Fruit fly (Drosophila melanogaster) whole organism, adult: ENCODE data around the gene Paf-AHalpha.

Experiments used
- CG11617 ChIP-seq: fragments of 200-800 bp; sonication (Bioruptor generic); optimal IDR thresholded peaks from 2 replicates; lab custom pipeline; 2017; ENCODE audit warnings: mild to moderate bottlenecking, missing biosample characterization, missing genetic modification reagents, missing genetic modification characterization
- CG12768 ChIP-seq: fragments of 200-800 bp; sonication (Bioruptor generic); optimal IDR thresholded peaks from 2 replicates; lab custom pipeline; 2017; ENCODE audit warnings: missing biosample characterization, missing genetic modification characterization, mild to moderate bottlenecking, moderate library complexity, missing genetic modification reagents
- CG14711 ChIP-seq: fragments of 200-800 bp; sonication (Bioruptor generic); optimal IDR thresholded peaks from 2 replicates; lab custom pipeline; 2018; ENCODE audit warnings: missing biosample characterization, mild to moderate bottlenecking, missing genetic modification characterization, moderate library complexity
- CG1620 ChIP-seq: fragments of 200-800 bp; sonication (Bioruptor generic); optimal IDR thresholded peaks from 2 replicates; lab custom pipeline; 2016; ENCODE audit warnings: missing biosample characterization, missing genetic modification characterization
- CG33017 ChIP-seq: fragments of 200-800 bp; sonication (Bioruptor generic); optimal IDR thresholded peaks from 2 replicates; lab custom pipeline; 2018; ENCODE audit warnings: missing biosample characterization, mild to moderate bottlenecking, missing genetic modification characterization, moderate library complexity
- CG5204 ChIP-seq: fragments of 200-800 bp; sonication (Bioruptor generic); optimal IDR thresholded peaks from 2 replicates; lab custom pipeline; 2016; ENCODE audit warnings: missing biosample characterization, missing genetic modification characterization
- CG7045 ChIP-seq: fragments of 200-800 bp; sonication (Bioruptor generic); optimal IDR thresholded peaks from 2 replicates; lab custom pipeline; 2017; ENCODE audit warnings: missing biosample characterization, mild to moderate bottlenecking, missing genetic modification characterization
- CG7101 ChIP-seq: fragments of 200-800 bp; sonication (Bioruptor generic); optimal IDR thresholded peaks from 2 replicates; lab custom pipeline; 2018; ENCODE audit warnings: missing biosample characterization, mild to moderate bottlenecking, missing genetic modification characterization, moderate library complexity
- Clk ChIP-seq: fragments of 200-800 bp; sonication (Bioruptor generic); optimal IDR thresholded peaks from 2 replicates; lab custom pipeline; 2017; ENCODE audit warnings: missing biosample characterization, missing genetic modification characterization
- Crg-1 ChIP-seq: fragments of 200-800 bp; sonication (Bioruptor generic); optimal IDR thresholded peaks from 2 replicates; lab custom pipeline; 2016; ENCODE audit warnings: missing biosample characterization, missing genetic modification characterization
- Hr96 ChIP-seq: fragments of 200-800 bp; sonication (Bioruptor generic); optimal IDR thresholded peaks from 2 replicates; lab custom pipeline; 2016; ENCODE audit warnings: missing biosample characterization, missing genetic modification characterization
- Mnt ChIP-seq: fragments of 200-800 bp; sonication (Bioruptor generic); optimal IDR thresholded peaks from 2 replicates; lab custom pipeline; 2016; ENCODE audit warnings: missing biosample characterization, mild to moderate bottlenecking, missing genetic modification characterization
- bab1 ChIP-seq: fragments of 200-800 bp; sonication (Bioruptor generic); optimal IDR thresholded peaks from 3 replicates; lab custom pipeline; 2019; ENCODE audit warnings: missing biosample characterization, mild to moderate bottlenecking, missing genetic modification characterization, moderate library complexity
- cic ChIP-seq: fragments of 200-800 bp; sonication (Bioruptor generic); optimal IDR thresholded peaks from 2 replicates; lab custom pipeline; 2017; ENCODE audit warnings: missing biosample characterization, mild to moderate bottlenecking, missing genetic modification characterization, moderate library complexity
- cnc ChIP-seq, 2 experiments: fragments of >200 bp; optimal IDR thresholded peaks; 2 replicates each; lab custom pipeline; 2017
- kay ChIP-seq: fragments of 200-800 bp; sonication (Bioruptor generic); peaks from one replicate; lab custom pipeline; 2016; ENCODE audit warnings: missing biosample characterization, missing genetic modification characterization, borderline replicate concordance
- ovo ChIP-seq: fragments of 200-800 bp; sonication (Bioruptor generic); optimal IDR thresholded peaks from 2 replicates; lab custom pipeline; 2016; ENCODE audit warnings: missing biosample characterization, missing genetic modification characterization
- pad ChIP-seq: fragments of 200-800 bp; sonication (Bioruptor generic); optimal IDR thresholded peaks from 3 replicates; lab custom pipeline; 2017; ENCODE audit warnings: missing biosample characterization, missing genetic modification characterization, mild to moderate bottlenecking, moderate library complexity, missing genetic modification reagents
- tj ChIP-seq: fragments of 200-800 bp; sonication (Bioruptor generic); optimal IDR thresholded peaks from 3 replicates; lab custom pipeline; 2017; ENCODE audit warnings: missing biosample characterization, mild to moderate bottlenecking, missing genetic modification characterization, moderate library complexity
- toe ChIP-seq: fragments of 200-800 bp; sonication (Bioruptor generic); optimal IDR thresholded peaks from 2 replicates; lab custom pipeline; 2016; ENCODE audit warnings: missing biosample characterization, missing genetic modification characterization

The Paf-AHalpha gene

dm6 chrX:15809255-15809654 lies 23.9 kb upstream of the Paf-AHalpha start, which contains the start of gene CG8509:
Gene CG8509 (plus strand): TSS chrX:15809555.
- TF ChIP-seq cnc (optimal IDR thresholded peaks at IDR 0.05; lab: Kevin White, UChicago) (no peak), toe (no peak), Mnt (GFP tag; lab: Kevin White, UChicago) (no peak), CG14711 (tag; lab: Kevin White, UChicago) (no peak), Crg-1 (GFP tag; lab: Kevin White, UChicago) (no peak), bab1 (GFP tag; lab: Kevin White, UChicago) (no peak), Hr96 (no peak), CG11617 (GFP tag; lab: Kevin White, UChicago) (no peak)

DNA sequence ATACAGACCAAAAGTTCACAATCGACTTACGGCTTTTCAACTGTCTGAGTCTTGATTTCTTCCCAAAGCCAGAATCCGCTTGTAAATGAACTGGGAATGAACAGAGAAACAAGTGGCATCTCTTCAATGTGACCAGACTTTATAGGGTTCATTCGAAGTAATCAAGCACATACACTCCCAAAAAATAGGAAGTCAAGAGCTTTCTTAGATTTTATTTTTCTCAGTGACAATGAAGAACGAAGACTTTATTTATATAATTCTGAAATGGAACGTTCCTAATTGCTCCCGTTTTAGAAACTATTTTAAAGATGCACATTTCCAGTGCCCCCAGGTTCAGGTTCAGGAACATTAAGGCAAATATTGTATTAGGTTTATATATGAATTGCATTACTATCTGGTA lies 22.5 kb upstream of the Paf-AHalpha start:
- TF ChIP-seq bab1 (GFP tag; lab: Kevin White, UChicago) (no peak), cnc (optimal IDR thresholded peaks at IDR 0.05; lab: Kevin White, UChicago) (no peak), pad (GFP tag; lab: Kevin White, UChicago) (no peak), CG1620 (no peak), Crg-1 (GFP tag; lab: Kevin White, UChicago) (no peak), CG33017 (no peak), toe (no peak), CG12768 (GFP tag; lab: Kevin White, UChicago) (no peak), CG7101 (tag; lab: Kevin White, UChicago) (no peak), Clk (GFP tag; lab: Kevin White, UChicago) (no peak), CG7045 (GFP tag; lab: Kevin White, UChicago) (no peak), cic (GFP tag; lab: Kevin White, UChicago) (no peak), CG14711 (tag; lab: Kevin White, UChicago) (no peak), Mnt (GFP tag; lab: Kevin White, UChicago) (no peak), CG5204 (GFP tag; lab: Kevin White, UChicago) (no peak)

dm6 chrX:15805523-15805922 lies 20.1 kb upstream of the Paf-AHalpha start:
- TF ChIP-seq pad (GFP tag; lab: Kevin White, UChicago) (peak; percentile 42), tj (GFP tag; lab: Kevin White, UChicago) (peak; percentile 42), Hr96 (no peak)

DNA sequence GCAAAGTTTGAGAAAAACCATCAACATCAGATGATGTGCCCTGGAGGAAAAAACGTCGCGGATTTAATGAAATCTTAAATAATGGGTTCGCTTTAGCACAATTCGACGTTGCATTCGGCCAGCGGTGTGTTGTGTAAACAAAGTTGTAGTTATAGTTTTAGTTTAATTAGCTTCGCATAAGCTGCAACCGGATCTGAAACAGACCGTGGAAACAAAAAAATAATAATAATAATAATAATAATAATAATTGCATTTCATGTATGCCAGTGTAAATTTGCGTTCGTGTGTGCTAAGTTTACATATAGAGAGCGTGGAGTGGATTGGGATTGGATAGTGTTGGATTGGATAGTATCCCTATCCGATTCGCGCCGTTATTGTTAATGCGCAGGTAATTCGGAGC lies 19.4 kb upstream of the Paf-AHalpha start:
- TF ChIP-seq CG7045 (GFP tag; lab: Kevin White, UChicago): no peak
- TF ChIP-seq CG14711 (tag; lab: Kevin White, UChicago): peak; percentile 19
- no peak for TF ChIP-seq Mnt (GFP tag; lab: Kevin White, UChicago)

DNA sequence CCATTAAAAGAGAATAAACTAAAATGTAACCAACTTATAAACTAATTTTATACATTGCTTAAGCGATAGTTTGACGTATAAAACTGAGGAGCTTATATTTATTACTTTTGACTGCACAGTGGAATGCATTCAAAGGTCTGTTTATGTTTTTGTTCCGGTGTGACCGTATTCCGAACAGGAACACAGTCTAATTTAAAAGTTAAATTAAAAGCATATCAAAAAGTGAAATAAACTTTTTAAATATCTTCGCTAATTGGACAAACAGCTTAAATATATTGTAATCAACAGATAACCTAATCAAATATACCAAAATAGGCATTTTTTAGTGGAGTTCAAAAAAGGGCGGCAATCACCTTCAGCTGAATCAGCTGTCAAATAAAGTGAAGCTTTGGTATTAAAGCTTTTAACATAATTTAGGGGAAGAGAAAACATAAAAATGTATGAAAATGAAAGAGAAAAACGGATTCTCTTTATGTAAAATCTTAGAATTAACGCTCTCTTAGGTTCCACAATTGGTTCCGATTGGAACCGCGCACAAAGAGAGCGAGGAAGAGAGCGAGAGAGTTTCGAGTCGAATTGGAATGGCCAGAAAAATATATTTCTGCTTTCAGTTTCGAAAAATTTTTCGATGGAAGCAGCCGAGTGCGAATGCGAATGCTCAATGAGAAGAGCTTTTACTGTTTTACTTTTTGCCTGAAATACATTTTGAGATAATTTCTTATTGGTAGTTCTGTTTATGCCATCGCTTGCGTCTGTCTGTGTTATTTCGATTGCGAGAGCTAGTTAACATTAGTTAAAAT lies 18.6 kb upstream of the Paf-AHalpha start, which contains the start of the genes PGRP-LE and sd:
Gene PGRP-LE (minus strand): TSS at position 117 of the 800 bp plus-strand sequence.
Gene sd (plus strand): TSS at position 607 of the 800 bp plus-strand sequence.
- TF ChIP-seq bab1 (GFP tag; lab: Kevin White, UChicago) (peak; percentile 18), CG33017 (no peak), tj (GFP tag; lab: Kevin White, UChicago) (no peak), CG12768 (GFP tag; lab: Kevin White, UChicago) (no peak), Mnt (GFP tag; lab: Kevin White, UChicago) (no peak), CG5204 (GFP tag; lab: Kevin White, UChicago) (no peak), Hr96 (no peak), toe (no peak), cic (GFP tag; lab: Kevin White, UChicago) (no peak), CG7045 (GFP tag; lab: Kevin White, UChicago) (no peak), CG11617 (GFP tag; lab: Kevin White, UChicago) (no peak), Crg-1 (GFP tag; lab: Kevin White, UChicago) (no peak), ovo (GFP tag; lab: Kevin White, UChicago) (no peak), pad (GFP tag; lab: Kevin White, UChicago) (no peak), CG1620 (no peak), CG14711 (tag; lab: Kevin White, UChicago) (peak; percentile 61), kay (GFP tag; lab: Kevin White, UChicago) (peak; percentile 85), cnc (optimal IDR thresholded peaks at IDR 0.05; lab: Kevin White, UChicago) (no peak), Clk (GFP tag; lab: Kevin White, UChicago) (no peak), CG7101 (tag; lab: Kevin White, UChicago) (no peak)

dm6 chrX:15802880-15803650 lies 17.7 kb upstream of the Paf-AHalpha start:
- TF ChIP-seq CG5204 (GFP tag; lab: Kevin White, UChicago): no peak
- TF ChIP-seq pad (GFP tag; lab: Kevin White, UChicago): peak; percentile 6
- TF ChIP-seq ovo (GFP tag; lab: Kevin White, UChicago): no peak
- TF ChIP-seq CG12768 (GFP tag; lab: Kevin White, UChicago): no peak
- peak; percentile 54 for TF ChIP-seq CG14711 (tag; lab: Kevin White, UChicago)
- no peak for TF ChIP-seq Hr96
- peak; percentile 67 for TF ChIP-seq CG7101 (tag; lab: Kevin White, UChicago)
- peak; percentile 22 for TF ChIP-seq CG1620
- TF ChIP-seq Clk (GFP tag; lab: Kevin White, UChicago): no peak
- TF ChIP-seq bab1 (GFP tag; lab: Kevin White, UChicago): peak; percentile 37
- no peak for TF ChIP-seq CG33017
- no peak for TF ChIP-seq tj (GFP tag; lab: Kevin White, UChicago)
- TF ChIP-seq CG11617 (GFP tag; lab: Kevin White, UChicago): peak; percentile 34
